Worm (Caenorhabditis elegans) whole organism, L3 larva: Measurements from ENCODE around the gene hot-4.

Source experiments
- R02D3.7 ChIP-seq: fragments of 150-350 bp; optimal IDR thresholded peaks from 2 replicates; lab custom pipeline; 2014; ENCODE audit warnings: missing biosample characterization, missing genetic modification characterization
- ZK546.5 ChIP-seq: sonication (generic microtip); optimal IDR thresholded peaks from 2 replicates; lab custom pipeline; 2017; ENCODE audit warnings: missing biosample characterization, missing genetic modification characterization
- aly-2 ChIP-seq: fragments of 150-350 bp; optimal IDR thresholded peaks from 2 replicates; lab custom pipeline; 2014; ENCODE audit warnings: missing biosample characterization, missing genetic modification characterization
- ama-1 ChIP-seq: fragments of 150-350 bp; optimal IDR thresholded peaks from 2 replicates; lab custom pipeline; 2018
- ceh-16 ChIP-seq: sonication (generic microtip); optimal IDR thresholded peaks from 2 replicates; lab custom pipeline; 2017; ENCODE audit warnings: missing biosample characterization, missing genetic modification characterization
- ceh-28 ChIP-seq: fragments of 150-350 bp; optimal IDR thresholded peaks from 2 replicates; lab custom pipeline; 2014; ENCODE audit warnings: missing biosample characterization, missing genetic modification reagents, missing genetic modification characterization
- ceh-82 ChIP-seq: fragments of 150-350 bp; optimal IDR thresholded peaks from 2 replicates; lab custom pipeline; 2014; ENCODE audit warnings: missing biosample characterization, missing genetic modification characterization
- ceh-9 ChIP-seq: sonication (generic microtip); optimal IDR thresholded peaks from 2 replicates; lab custom pipeline; 2018; ENCODE audit warnings: missing biosample characterization, missing genetic modification characterization
- daf-12 ChIP-seq: fragments of 150-350 bp; optimal IDR thresholded peaks from 2 replicates; lab custom pipeline; 2014; ENCODE audit warnings: missing biosample characterization, missing genetic modification reagents, missing genetic modification characterization
- egl-27 ChIP-seq: sonication (generic microtip); optimal IDR thresholded peaks from 4 replicates; lab custom pipeline; 2017; ENCODE audit warnings: missing biosample characterization, missing genetic modification reagents, missing genetic modification characterization
- egl-5 ChIP-seq: fragments of 150-350 bp; optimal IDR thresholded peaks from 2 replicates; lab custom pipeline; 2017; ENCODE audit warnings: missing biosample characterization, missing genetic modification reagents, missing genetic modification characterization, inconsistent platforms
- elt-1 ChIP-seq: fragments of 150-350 bp; optimal IDR thresholded peaks from 2 replicates; lab custom pipeline; 2014; ENCODE audit warnings: missing biosample characterization, missing genetic modification characterization
- elt-2 ChIP-seq: sonication (generic microtip); optimal IDR thresholded peaks from 2 replicates; lab custom pipeline; 2016; ENCODE audit warnings: missing genetic modification reagents, mild to moderate bottlenecking, missing genetic modification characterization, missing compliant biosample characterization
- elt-3 ChIP-seq, 3 experiments: fragments of 150-350 bp in 1 of 3; sonication (generic microtip) in 2 of 3; optimal IDR thresholded peaks; 2 replicates in 2 of 3; 4 replicates in 1 of 3; lab custom pipeline; 2014 to 2017; ENCODE audit warnings: missing biosample characterization in 3 of 3, missing genetic modification characterization in 3 of 3
- eor-1 ChIP-seq, 2 experiments: fragments of 150-350 bp; optimal IDR thresholded peaks; 2 replicates each; lab custom pipeline; 2014 to 2018; ENCODE audit warnings: missing biosample characterization in 2 of 2, missing genetic modification characterization in 2 of 2
- fkh-10 ChIP-seq: sonication (generic microtip); optimal IDR thresholded peaks from 2 replicates; lab custom pipeline; 2017; ENCODE audit warnings: missing biosample characterization, missing genetic modification reagents, missing genetic modification characterization
- fkh-2 ChIP-seq: fragments of 150-350 bp; optimal IDR thresholded peaks from 2 replicates; lab custom pipeline; 2014; ENCODE audit warnings: missing biosample characterization, missing genetic modification reagents, missing genetic modification characterization
- fos-1 ChIP-seq: fragments of 150-350 bp; optimal IDR thresholded peaks from 2 replicates; lab custom pipeline; 2014; ENCODE audit warnings: missing biosample characterization, missing genetic modification characterization
- hmg-11 ChIP-seq: sonication (generic microtip); optimal IDR thresholded peaks from 2 replicates; lab custom pipeline; 2016; ENCODE audit warnings: missing genetic modification characterization, missing compliant biosample characterization
- jun-1 ChIP-seq: fragments of 150-350 bp; optimal IDR thresholded peaks from 2 replicates; lab custom pipeline; 2014; ENCODE audit warnings: missing biosample characterization, missing genetic modification reagents, missing genetic modification characterization
- lin-15B ChIP-seq: fragments of 150-350 bp; optimal IDR thresholded peaks from 2 replicates; lab custom pipeline; 2014; ENCODE audit warnings: missing biosample characterization, missing genetic modification characterization
- lin-39 ChIP-seq: fragments of 150-350 bp; optimal IDR thresholded peaks from 2 replicates; lab custom pipeline; 2018; ENCODE audit warnings: missing biosample characterization, missing genetic modification reagents, missing genetic modification characterization
- lsy-12 ChIP-seq: sonication (generic microtip); optimal IDR thresholded peaks from 2 replicates; lab custom pipeline; 2016; ENCODE audit warnings: mild to moderate bottlenecking, missing genetic modification characterization, missing compliant biosample characterization
- mdl-1 ChIP-seq: fragments of 150-350 bp; optimal IDR thresholded peaks from 2 replicates; lab custom pipeline; 2014; ENCODE audit warnings: missing biosample characterization, missing genetic modification characterization
- mml-1 ChIP-seq: fragments of 150-350 bp; sonication (generic microtip); optimal IDR thresholded peaks from 3 replicates; lab custom pipeline; 2014; ENCODE audit warnings: missing biosample characterization, missing genetic modification characterization
- nfya-1 ChIP-seq: sonication (generic microtip); optimal IDR thresholded peaks from 2 replicates; lab custom pipeline; 2017; ENCODE audit warnings: missing genetic modification characterization, mild to moderate bottlenecking, missing compliant biosample characterization, antibody characterized with exemption, moderate library complexity; ENCODE audit not compliant: insufficient read depth
- nhr-11 ChIP-seq: fragments of 150-350 bp; optimal IDR thresholded peaks from 2 replicates; lab custom pipeline; 2014; ENCODE audit warnings: missing biosample characterization, missing genetic modification characterization
- nhr-12 ChIP-seq: fragments of 150-350 bp; optimal IDR thresholded peaks from 2 replicates; lab custom pipeline; 2014; ENCODE audit warnings: missing biosample characterization, missing genetic modification characterization
- nhr-237 ChIP-seq: fragments of 150-350 bp; optimal IDR thresholded peaks from 2 replicates; lab custom pipeline; 2014; ENCODE audit warnings: missing biosample characterization, missing genetic modification characterization
- nhr-25 ChIP-seq: sonication (generic microtip); optimal IDR thresholded peaks from 2 replicates; lab custom pipeline; 2017; ENCODE audit warnings: missing biosample characterization, missing genetic modification characterization
- nhr-28 ChIP-seq: fragments of 150-350 bp; optimal IDR thresholded peaks from 2 replicates; lab custom pipeline; 2014; ENCODE audit warnings: missing biosample characterization, missing genetic modification characterization
- nhr-43 ChIP-seq: sonication (generic microtip); optimal IDR thresholded peaks from 2 replicates; lab custom pipeline; 2016; ENCODE audit warnings: mild to moderate bottlenecking, missing genetic modification characterization, missing compliant biosample characterization; ENCODE audit not compliant: poor library complexity, severe bottlenecking
- nhr-67 ChIP-seq: fragments of 150-350 bp; optimal IDR thresholded peaks from 2 replicates; lab custom pipeline; 2014; ENCODE audit warnings: missing biosample characterization, missing genetic modification characterization
- nhr-76 ChIP-seq: fragments of 150-350 bp; sonication (generic microtip); optimal IDR thresholded peaks from 5 replicates; lab custom pipeline; 2014; ENCODE audit warnings: missing biosample characterization, missing genetic modification characterization
- nhr-77 ChIP-seq: fragments of 150-350 bp; optimal IDR thresholded peaks from 2 replicates; lab custom pipeline; 2014; ENCODE audit warnings: missing biosample characterization, missing genetic modification characterization
- pha-4 ChIP-seq: fragments of 150-350 bp; optimal IDR thresholded peaks from 2 replicates; lab custom pipeline; 2014; ENCODE audit warnings: missing biosample characterization, missing genetic modification reagents, missing genetic modification characterization
- sea-2 ChIP-seq: fragments of 150-350 bp; sonication (generic microtip); optimal IDR thresholded peaks from 4 replicates; lab custom pipeline; 2014; ENCODE audit warnings: missing biosample characterization, missing genetic modification reagents, missing genetic modification characterization
- skn-1 ChIP-seq: fragments of 150-350 bp; optimal IDR thresholded peaks from 2 replicates; lab custom pipeline; 2014; ENCODE audit warnings: missing biosample characterization, missing genetic modification characterization
- snpc-4 ChIP-seq: fragments of 150-350 bp; optimal IDR thresholded peaks from 2 replicates; lab custom pipeline; 2014; ENCODE audit warnings: missing biosample characterization, missing genetic modification characterization
- tbx-2 ChIP-seq: sonication (generic microtip); optimal IDR thresholded peaks from 2 replicates; lab custom pipeline; 2016; ENCODE audit warnings: mild to moderate bottlenecking, missing genetic modification characterization, missing compliant biosample characterization
- unc-39 ChIP-seq: sonication (generic microtip); optimal IDR thresholded peaks from 4 replicates; lab custom pipeline; 2017; ENCODE audit warnings: missing biosample characterization, missing genetic modification characterization
- unc-62 ChIP-seq: fragments of 150-350 bp; sonication (generic microtip); optimal IDR thresholded peaks from 4 replicates; lab custom pipeline; 2014; ENCODE audit warnings: missing biosample characterization, missing genetic modification reagents, missing genetic modification characterization
- zag-1 ChIP-seq: fragments of 150-350 bp; optimal IDR thresholded peaks from 2 replicates; lab custom pipeline; 2014; ENCODE audit warnings: missing biosample characterization, missing genetic modification characterization
- ztf-11 ChIP-seq: fragments of 150-350 bp; optimal IDR thresholded peaks from 2 replicates; lab custom pipeline; 2014; ENCODE audit warnings: missing biosample characterization, missing genetic modification characterization
- ztf-4 ChIP-seq: fragments of 150-350 bp; optimal IDR thresholded peaks from 2 replicates; lab custom pipeline; 2014; ENCODE audit warnings: missing biosample characterization, missing genetic modification characterization

hot-4 gene

ce11 chrIII:6201325-6201724 lies 15.9 kb upstream of the hot-4 start:
- no peak for TF ChIP-seq ZK546.5 (tag; lab: Kevin White, UChicago)
- TF ChIP-seq elt-2 (tag; lab: Kevin White, UChicago): no peak
- TF ChIP-seq zag-1 (tag; lab: Kevin White, UChicago): no peak
- no peak for TF ChIP-seq nhr-25 (tag; lab: Kevin White, UChicago)
- TF ChIP-seq mdl-1: no peak
- TF ChIP-seq eor-1 (tag; optimal IDR thresholded peaks at IDR 0.05; lab: Kevin White, UChicago): no peak
- no peak for TF ChIP-seq aly-2 (tag; lab: Kevin White, UChicago)
- no peak for TF ChIP-seq unc-62 (GFP tag; lab: Kevin White, UChicago)
- TF ChIP-seq nfya-1 (tag; lab: Kevin White, UChicago): no peak
- no peak for TF ChIP-seq nhr-28 (tag; lab: Kevin White, UChicago)
- TF ChIP-seq snpc-4 (tag; lab: Kevin White, UChicago): no peak
- TF ChIP-seq mml-1 (tag; lab: Kevin White, UChicago): no peak
- TF ChIP-seq ztf-11 (tag; lab: Kevin White, UChicago): no peak

- TF ChIP-seq nhr-12 (tag; lab: Kevin White, UChicago): no peak
- no peak for TF ChIP-seq nhr-77
- no peak for TF ChIP-seq lin-15B (tag; lab: Kevin White, UChicago)
- TF ChIP-seq jun-1 (tag; lab: Kevin White, UChicago): no peak
- no peak for TF ChIP-seq fkh-10 (GFP tag; lab: Kevin White, UChicago)
- no peak for TF ChIP-seq nfya-1 (tag; lab: Kevin White, UChicago)
- TF ChIP-seq R02D3.7 (tag; lab: Kevin White, UChicago): no peak
- TF ChIP-seq hmg-11: no peak
- TF ChIP-seq ceh-28 (tag; lab: Kevin White, UChicago): no peak
- TF ChIP-seq mml-1 (tag; lab: Kevin White, UChicago): no peak
- no peak for TF ChIP-seq nhr-43
- no peak for TF ChIP-seq daf-12 (tag; lab: Kevin White, UChicago)
- no peak for TF ChIP-seq nhr-67 (tag; lab: Kevin White, UChicago)
- TF ChIP-seq aly-2 (tag; lab: Kevin White, UChicago): no peak
Observed at ce11 chrIII:6202440-6202839, 14.8 kb upstream of the hot-4 start.

DNA sequence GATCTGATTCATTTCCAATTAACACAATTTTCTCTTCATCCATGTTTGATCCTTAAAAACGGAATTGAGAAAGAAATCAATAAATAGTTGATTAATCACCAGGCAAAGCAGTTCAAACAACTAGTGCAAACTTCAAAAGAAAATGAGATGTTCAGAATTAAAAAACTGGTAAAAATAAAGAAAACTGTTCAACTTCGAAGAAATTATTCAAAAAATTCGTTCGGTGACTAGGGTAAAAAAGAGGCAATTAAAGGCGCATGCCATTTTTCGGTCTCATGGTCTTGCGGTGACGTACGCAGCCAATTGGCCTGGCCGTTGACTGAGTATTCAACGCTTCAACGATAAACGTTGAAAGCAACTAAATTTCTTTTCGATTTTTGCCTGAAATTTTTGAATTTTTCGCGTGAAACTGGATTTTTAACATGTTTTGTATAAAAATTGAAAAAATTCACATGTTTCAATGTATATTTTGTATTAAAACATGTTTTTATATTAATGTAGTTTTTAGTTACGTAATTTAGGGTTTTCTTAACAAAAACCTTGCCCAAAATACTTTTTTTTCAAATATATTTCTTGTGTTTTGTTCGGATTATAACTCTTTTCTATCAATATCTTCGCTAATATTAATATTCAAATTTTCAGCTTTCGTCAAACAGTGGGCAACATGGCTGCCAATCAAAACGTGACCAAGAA lies 10.9 kb upstream of the hot-4 start, which contains the start of the genes sna-3 and rps-3:
Gene sna-3, minus strand, starts transcription at position 51 of the 693 bp plus-strand sequence.
Gene rps-3, plus strand, starts transcription at position 643 of the 693 bp plus-strand sequence.
- TF ChIP-seq ceh-82 (tag; lab: Kevin White, UChicago): no peak
- no peak for TF ChIP-seq ZK546.5 (tag; lab: Kevin White, UChicago)
- no peak for TF ChIP-seq sea-2 (GFP tag; lab: Kevin White, UChicago)
- peak; percentile 47 for TF ChIP-seq elt-2 (tag; lab: Kevin White, UChicago)
- no peak for TF ChIP-seq daf-12 (tag; lab: Kevin White, UChicago)
- no peak for TF ChIP-seq ceh-16 (tag; lab: Kevin White, UChicago)
- peak; percentile 40 for TF ChIP-seq ama-1 (lab: Kevin White, UChicago)
- peak; percentile 29 for TF ChIP-seq lsy-12 (tag; lab: Kevin White, UChicago)
- no peak for TF ChIP-seq tbx-2
- no peak for TF ChIP-seq nhr-67 (tag; lab: Kevin White, UChicago)
- no peak for TF ChIP-seq ztf-11 (tag; lab: Kevin White, UChicago)
- TF ChIP-seq nhr-25 (tag; lab: Kevin White, UChicago): peak; percentile 83
- TF ChIP-seq unc-62 (GFP tag; lab: Kevin White, UChicago): no peak
- TF ChIP-seq nhr-43: peak; percentile 43
- no peak for TF ChIP-seq eor-1 (tag; optimal IDR thresholded peaks at IDR 0.05; lab: Kevin White, UChicago)
- no peak for TF ChIP-seq nhr-77
- peak; percentile 57 for TF ChIP-seq ceh-28 (tag; lab: Kevin White, UChicago)
- TF ChIP-seq nhr-11 (tag; lab: Kevin White, UChicago): peak; percentile 31
- no peak for TF ChIP-seq egl-27 (tag; lab: Kevin White, UChicago)
- TF ChIP-seq fkh-10 (GFP tag; lab: Kevin White, UChicago): no peak
- no peak for TF ChIP-seq elt-1 (tag; lab: Kevin White, UChicago)
- TF ChIP-seq mml-1 (tag; lab: Kevin White, UChicago): no peak
- no peak for TF ChIP-seq nhr-12 (tag; lab: Kevin White, UChicago)
- TF ChIP-seq fkh-2 (tag; lab: Kevin White, UChicago): no peak
- no peak for TF ChIP-seq nhr-28 (tag; lab: Kevin White, UChicago)
- peak; percentile 92 for TF ChIP-seq pha-4 (tag; lab: Kevin White, UChicago)
- peak; percentile 63 for TF ChIP-seq lin-39 (tag; lab: Kevin White, UChicago)
- TF ChIP-seq jun-1 (tag; lab: Kevin White, UChicago): peak; percentile 8
- no peak for TF ChIP-seq zag-1 (tag; lab: Kevin White, UChicago)
- TF ChIP-seq lin-15B (tag; lab: Kevin White, UChicago): peak; percentile 84
- no peak for TF ChIP-seq elt-3 (tag; optimal IDR thresholded peaks at IDR 0.05; lab: Kevin White, UChicago)
- no peak for TF ChIP-seq ceh-9 (tag; lab: Kevin White, UChicago)
- TF ChIP-seq nhr-237 (tag; lab: Kevin White, UChicago): no peak
- TF ChIP-seq R02D3.7 (tag; lab: Kevin White, UChicago): peak; percentile 62
- no peak for TF ChIP-seq skn-1 (tag; lab: Kevin White, UChicago)
- TF ChIP-seq snpc-4 (tag; lab: Kevin White, UChicago): no peak
- peak; percentile 34 for TF ChIP-seq egl-5
- TF ChIP-seq fos-1 (tag; lab: Kevin White, UChicago): no peak
- no peak for TF ChIP-seq nhr-76 (tag; lab: Kevin White, UChicago)
- TF ChIP-seq unc-39: no peak
- TF ChIP-seq nfya-1 (tag; lab: Kevin White, UChicago): peak; percentile 90
- TF ChIP-seq hmg-11: peak; percentile 73
- no peak for TF ChIP-seq ztf-4 (tag; lab: Kevin White, UChicago)
